Worm (Caenorhabditis elegans) whole organism, L2 larva: ENCODE measurements around the gene F28E10.1.

Experiments used
- C34F6.9 ChIP-seq: fragments of 150-350 bp; optimal IDR thresholded peaks from 2 replicates; lab custom pipeline; 2014; ENCODE audit warnings: missing biosample characterization, missing genetic modification characterization
- F13H6.1 ChIP-seq: sonication (generic microtip); optimal IDR thresholded peaks from 2 replicates; lab custom pipeline; 2016; ENCODE audit warnings: missing genetic modification characterization, missing compliant biosample characterization
- R02D3.7 ChIP-seq: fragments of 150-350 bp; optimal IDR thresholded peaks from 2 replicates; lab custom pipeline; 2014; ENCODE audit warnings: missing biosample characterization, missing genetic modification characterization
- ZK546.5 ChIP-seq: sonication (generic microtip); optimal IDR thresholded peaks from 2 replicates; lab custom pipeline; 2017; ENCODE audit warnings: missing biosample characterization, missing genetic modification characterization
- alr-1 ChIP-seq: fragments of 150-350 bp; optimal IDR thresholded peaks from 2 replicates; lab custom pipeline; 2014; ENCODE audit warnings: missing biosample characterization, missing genetic modification characterization
- blmp-1 ChIP-seq: sonication (generic microtip); optimal IDR thresholded peaks from 2 replicates; lab custom pipeline; 2017; ENCODE audit warnings: missing genetic modification characterization, mild to moderate bottlenecking, missing compliant biosample characterization, antibody characterized with exemption, moderate library complexity; ENCODE audit not compliant: insufficient read depth
- crh-2 ChIP-seq: sonication (generic microtip); optimal IDR thresholded peaks from 2 replicates; lab custom pipeline; 2017; ENCODE audit warnings: missing biosample characterization, missing genetic modification characterization
- egl-27 ChIP-seq: sonication (generic microtip); optimal IDR thresholded peaks from 3 replicates; lab custom pipeline; 2017; ENCODE audit warnings: missing biosample characterization, missing genetic modification reagents, missing genetic modification characterization
- elt-3 ChIP-seq: sonication (generic microtip); optimal IDR thresholded peaks from 2 replicates; lab custom pipeline; 2017; ENCODE audit warnings: missing biosample characterization, missing genetic modification characterization
- fos-1 ChIP-seq: fragments of 150-350 bp; optimal IDR thresholded peaks from 2 replicates; lab custom pipeline; 2014; ENCODE audit warnings: missing biosample characterization, missing genetic modification characterization
- gmeb-1 ChIP-seq: fragments of 150-350 bp; optimal IDR thresholded peaks from 2 replicates; lab custom pipeline; 2014; ENCODE audit warnings: missing biosample characterization, missing genetic modification characterization
- lin-11 ChIP-seq: fragments of 150-350 bp; sonication (generic microtip); optimal IDR thresholded peaks from 2 replicates; lab custom pipeline; 2014; ENCODE audit warnings: missing biosample characterization, missing genetic modification characterization, inconsistent platforms, mixed read lengths
- lin-13 ChIP-seq: fragments of 150-350 bp; optimal IDR thresholded peaks from 2 replicates; lab custom pipeline; 2014; ENCODE audit warnings: missing biosample characterization, missing genetic modification reagents, missing genetic modification characterization
- lsy-2 ChIP-seq, 2 experiments: fragments of 150-350 bp in 1 of 2; sonication (generic microtip) in 1 of 2; optimal IDR thresholded peaks; 2 replicates each; lab custom pipeline; 2014 to 2017; ENCODE audit warnings: missing biosample characterization in 2 of 2, missing genetic modification characterization in 2 of 2
- mbf-1 ChIP-seq: sonication (generic microtip); optimal IDR thresholded peaks from 2 replicates; lab custom pipeline; 2017; ENCODE audit warnings: missing biosample characterization, missing genetic modification characterization
- nhr-11 ChIP-seq: fragments of 150-350 bp; optimal IDR thresholded peaks from 2 replicates; lab custom pipeline; 2014; ENCODE audit warnings: missing biosample characterization, missing genetic modification characterization
- nhr-129 ChIP-seq: fragments of 150-350 bp; optimal IDR thresholded peaks from 2 replicates; lab custom pipeline; 2014; ENCODE audit warnings: missing biosample characterization, missing genetic modification characterization
- nhr-21 ChIP-seq: fragments of 150-350 bp; optimal IDR thresholded peaks from 2 replicates; lab custom pipeline; 2014; ENCODE audit warnings: missing biosample characterization, missing genetic modification characterization
- nhr-23 ChIP-seq: fragments of 150-350 bp; optimal IDR thresholded peaks from 2 replicates; lab custom pipeline; 2014; ENCODE audit warnings: missing biosample characterization, missing genetic modification reagents, missing genetic modification characterization
- nhr-25 ChIP-seq: fragments of 150-350 bp; sonication (generic microtip); optimal IDR thresholded peaks from 3 replicates; lab custom pipeline; 2014; ENCODE audit warnings: missing biosample characterization, missing genetic modification characterization
- nhr-6 ChIP-seq: fragments of 150-350 bp; optimal IDR thresholded peaks from 2 replicates; lab custom pipeline; 2014; ENCODE audit warnings: missing biosample characterization, missing genetic modification characterization
- nhr-77 ChIP-seq: fragments of 150-350 bp; optimal IDR thresholded peaks from 2 replicates; lab custom pipeline; 2014; ENCODE audit warnings: missing biosample characterization, missing genetic modification characterization
- peb-1 ChIP-seq: fragments of 150-350 bp; optimal IDR thresholded peaks from 2 replicates; lab custom pipeline; 2014; ENCODE audit warnings: missing biosample characterization, missing genetic modification characterization
- sma-3 ChIP-seq: sonication (generic microtip); optimal IDR thresholded peaks from 2 replicates; lab custom pipeline; 2016; ENCODE audit warnings: missing genetic modification reagents, missing genetic modification characterization, missing compliant biosample characterization
- sma-9 ChIP-seq, 2 experiments: fragments of 150-350 bp in 1 of 2; sonication (generic microtip) in 1 of 2; optimal IDR thresholded peaks; 2 replicates each; lab custom pipeline; 2014 to 2016; ENCODE audit warnings: missing genetic modification characterization in 2 of 2, mild to moderate bottlenecking in 1 of 2, missing biosample characterization in 1 of 2, missing compliant biosample characterization in 1 of 2, missing genetic modification reagents in 1 of 2, moderate library complexity in 1 of 2
- snpc-4 ChIP-seq: fragments of 150-350 bp; optimal IDR thresholded peaks from 2 replicates; lab custom pipeline; 2014; ENCODE audit warnings: missing biosample characterization, missing genetic modification characterization
- unc-39 ChIP-seq: fragments of 150-350 bp; optimal IDR thresholded peaks from 2 replicates; lab custom pipeline; 2014; ENCODE audit warnings: missing biosample characterization, missing genetic modification characterization
- unc-55 ChIP-seq: fragments of 150-350 bp; sonication (generic microtip); optimal IDR thresholded peaks from 3 replicates; lab custom pipeline; 2014; ENCODE audit warnings: missing biosample characterization, missing genetic modification reagents, missing genetic modification characterization
- unc-62 ChIP-seq: fragments of 150-350 bp; optimal IDR thresholded peaks from 2 replicates; lab custom pipeline; 2014; ENCODE audit warnings: missing biosample characterization, missing genetic modification reagents, missing genetic modification characterization
- zag-1 ChIP-seq: fragments of 150-350 bp; optimal IDR thresholded peaks from 2 replicates; lab custom pipeline; 2014; ENCODE audit warnings: missing biosample characterization, missing genetic modification characterization
- ztf-11 ChIP-seq: sonication (generic microtip); optimal IDR thresholded peaks from 2 replicates; lab custom pipeline; 2017; ENCODE audit warnings: missing biosample characterization, missing genetic modification characterization
- ztf-4 ChIP-seq: fragments of 150-350 bp; optimal IDR thresholded peaks from 2 replicates; lab custom pipeline; 2014; ENCODE audit warnings: missing biosample characterization, missing genetic modification characterization

The F28E10.1 gene

ce11 chrIV:4612597-4612996 lies 44.0 kb downstream of the F28E10.1 start:
- TF ChIP-seq unc-39 (tag; lab: Kevin White, UChicago) (no peak), elt-3 (tag; lab: Kevin White, UChicago) (no peak), nhr-23 (tag; lab: Kevin White, UChicago) (no peak), lin-11 (tag; lab: Kevin White, UChicago) (no peak), C34F6.9 (tag; lab: Kevin White, UChicago) (no peak), ZK546.5 (tag; lab: Kevin White, UChicago) (no peak), nhr-129 (tag; lab: Kevin White, UChicago) (no peak), lsy-2 (tag; optimal IDR thresholded peaks at IDR 0.05; lab: Kevin White, UChicago) (no peak), nhr-11 (tag; lab: Kevin White, UChicago) (no peak)

DNA sequence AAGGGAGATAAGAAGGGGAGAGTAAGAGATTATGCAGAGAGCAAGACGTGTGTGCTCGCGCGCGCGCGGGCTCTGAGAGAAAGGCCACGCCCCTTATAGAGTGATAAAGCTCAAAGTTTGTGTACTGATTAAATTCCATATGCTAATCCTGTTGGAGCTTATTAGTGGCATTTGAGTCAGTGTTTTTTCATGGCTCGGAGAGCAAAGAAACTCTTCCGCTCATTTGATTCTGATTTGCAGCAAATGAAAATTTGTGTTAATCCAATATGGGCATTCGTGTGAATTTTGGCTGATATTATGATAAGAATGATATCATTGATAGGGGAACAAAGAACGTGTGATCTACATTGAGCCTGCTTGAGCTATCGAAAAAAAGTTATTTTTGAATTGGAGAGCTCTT lies 44.9 kb downstream of the F28E10.1 start:
- TF ChIP-seq lsy-2 (tag; optimal IDR thresholded peaks at IDR 0.05; lab: Kevin White, UChicago), result no peak
- TF ChIP-seq zag-1 (tag; lab: Kevin White, UChicago), result no peak
- no peak for TF ChIP-seq crh-2 (tag; lab: Kevin White, UChicago)
- no peak for TF ChIP-seq nhr-21 (tag; lab: Kevin White, UChicago)
- no peak for TF ChIP-seq nhr-129 (tag; lab: Kevin White, UChicago)
- no peak for TF ChIP-seq lin-13 (GFP tag; lab: Kevin White, UChicago)
- TF ChIP-seq lin-11 (tag; lab: Kevin White, UChicago), result peak; percentile 24

DNA sequence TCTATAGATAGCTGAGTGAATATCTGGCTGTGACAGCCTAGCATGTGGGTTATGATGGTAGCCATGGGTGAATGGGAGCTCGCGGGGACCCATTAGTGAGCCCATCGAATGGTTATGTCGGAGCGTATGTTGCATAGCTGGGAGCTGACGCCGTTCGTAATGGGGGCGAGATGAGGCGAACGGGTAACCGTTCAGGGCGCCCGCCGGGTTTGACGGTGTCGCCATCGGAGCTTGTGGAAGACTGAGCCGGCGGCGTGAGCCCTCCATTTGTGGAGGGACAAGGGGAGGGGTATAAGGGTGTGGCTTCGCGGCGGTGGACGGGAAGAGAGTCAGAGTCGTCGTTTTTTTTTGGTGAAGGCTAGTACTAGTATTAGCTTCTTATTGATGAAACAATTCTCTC lies 55.2 kb downstream of the F28E10.1 start:
- TF ChIP-seq C34F6.9 (tag; lab: Kevin White, UChicago) (no peak), ztf-11 (tag; lab: Kevin White, UChicago) (no peak), fos-1 (tag; lab: Kevin White, UChicago) (no peak), unc-39 (tag; lab: Kevin White, UChicago) (no peak), nhr-11 (tag; lab: Kevin White, UChicago) (no peak), egl-27 (tag; lab: Kevin White, UChicago) (no peak)

DNA sequence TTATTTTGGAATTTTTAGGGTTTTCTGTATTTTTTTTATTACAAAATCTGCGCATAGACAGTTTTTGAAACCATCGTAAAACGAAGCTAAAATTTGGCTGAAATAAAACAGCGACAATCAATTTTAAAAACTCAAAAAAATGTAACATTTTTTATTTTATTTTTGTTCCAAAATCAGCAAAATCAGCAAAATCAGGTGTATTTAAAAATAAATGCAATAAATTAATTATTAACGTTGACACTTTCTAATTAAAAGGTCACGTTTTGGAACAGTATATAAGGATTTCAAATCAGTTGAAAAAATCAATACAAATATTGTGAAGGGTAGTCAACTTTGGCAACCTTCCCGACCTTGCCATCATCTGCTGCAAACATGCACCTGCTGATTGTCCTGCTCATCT lies 64.8 kb downstream of the F28E10.1 start, which contains the start of gene R105.1:
Gene R105.1 (plus strand): TSS at position 301 of the 400 bp plus-strand sequence.
- TF ChIP-seq lin-13 (GFP tag; lab: Kevin White, UChicago), result no peak
- TF ChIP-seq gmeb-1 (tag; lab: Kevin White, UChicago), result no peak
- TF ChIP-seq nhr-25 (tag; lab: Kevin White, UChicago), result no peak
- no peak for TF ChIP-seq nhr-11 (tag; lab: Kevin White, UChicago)
- TF ChIP-seq alr-1 (tag; lab: Kevin White, UChicago), result no peak

DNA sequence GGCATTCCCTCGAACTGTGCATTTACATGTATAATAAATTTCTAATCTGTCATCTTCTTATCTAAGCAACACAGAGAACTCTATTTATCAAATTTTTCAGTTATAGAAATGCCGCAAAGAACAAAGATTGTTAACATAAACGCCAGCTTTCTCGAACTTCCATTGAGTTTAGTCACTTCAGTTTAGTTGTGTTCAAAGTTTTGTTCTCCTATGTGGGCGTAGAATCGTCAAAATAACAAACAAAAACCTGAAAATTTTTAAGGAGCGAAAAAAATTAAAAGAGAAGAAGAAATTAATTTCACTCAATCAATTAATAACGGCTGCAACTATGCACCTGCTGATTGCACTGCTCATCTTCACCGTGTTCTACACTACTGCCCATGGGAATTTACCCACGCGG lies 67.4 kb downstream of the F28E10.1 start, which contains the start of gene R105.5:
Gene R105.5 (plus strand): TSS at position 301 of the 400 bp plus-strand sequence.
- TF ChIP-seq ztf-4 (tag; lab: Kevin White, UChicago) (no peak), mbf-1 (no peak), nhr-25 (tag; lab: Kevin White, UChicago) (no peak), C34F6.9 (tag; lab: Kevin White, UChicago) (no peak), R02D3.7 (tag; lab: Kevin White, UChicago) (no peak), peb-1 (tag; lab: Kevin White, UChicago) (no peak), snpc-4 (tag; lab: Kevin White, UChicago) (no peak), nhr-11 (tag; lab: Kevin White, UChicago) (no peak), ZK546.5 (tag; lab: Kevin White, UChicago) (no peak), nhr-6 (no peak), nhr-129 (tag; lab: Kevin White, UChicago) (no peak), blmp-1 (tag; lab: Kevin White, UChicago) (no peak), unc-62 (GFP tag; lab: Kevin White, UChicago) (no peak), unc-39 (tag; lab: Kevin White, UChicago) (no peak), unc-55 (no peak), lin-11 (tag; lab: Kevin White, UChicago) (no peak), lin-13 (GFP tag; lab: Kevin White, UChicago) (no peak), lsy-2 (tag; optimal IDR thresholded peaks at IDR 0.05; lab: Kevin White, UChicago) (no peak), nhr-77 (no peak)
- TF ChIP-seq, all 48 proteins: peak for 0

DNA sequence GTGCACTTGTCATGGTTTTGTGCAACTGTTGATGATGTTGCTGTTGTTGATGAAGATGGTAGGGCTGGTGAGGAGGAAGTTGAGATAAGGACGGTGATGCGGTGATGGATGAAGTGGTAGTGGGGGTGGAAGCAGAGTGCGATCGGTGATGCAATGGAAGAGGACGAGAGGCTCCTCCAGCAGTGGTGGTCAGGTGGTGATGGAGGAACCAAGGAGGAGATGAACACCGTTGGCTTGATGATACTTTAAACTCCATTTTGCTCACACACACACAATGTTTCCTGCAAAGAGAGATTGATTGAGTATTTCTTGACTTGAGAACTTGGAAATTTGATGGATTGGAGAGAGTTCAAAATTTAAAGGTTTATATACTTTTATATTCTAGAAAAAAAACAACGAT lies 69.2 kb downstream of the F28E10.1 start, which contains the start of gene F19C7.8:
Gene F19C7.8 (minus strand): TSS at position 256 of the 400 bp plus-strand sequence.
- TF ChIP-seq F13H6.1 (tag; lab: Kevin White, UChicago) (peak; percentile 36), sma-3 (GFP tag; lab: Kevin White, UChicago) (no peak), sma-9 (GFP tag; optimal IDR thresholded peaks at IDR 0.05; lab: Kevin White, UChicago) (peak; percentile 52), sma-9 (tag; optimal IDR thresholded peaks at IDR 0.05; lab: Kevin White, UChicago) (no peak)
- TF ChIP-seq, all 48 proteins: peak for 2
